Fruit fly (Drosophila melanogaster) whole organism, embryonic: Measurements from ENCODE around the gene CG8379.
A peak's percentile ranks its signal among the peaks of the same experiment; 100 is the strongest.

ENCODE experiments used
- Atf-2 ChIP-seq: fragments of 200-800 bp; sonication (Bioruptor generic); optimal IDR thresholded peaks from 2 replicates; lab custom pipeline; 2016; ENCODE audit warnings: missing biosample characterization, missing genetic modification characterization
- B-H2 ChIP-seq: fragments of 200-800 bp; sonication (Bioruptor generic); optimal IDR thresholded peaks from 2 replicates; lab custom pipeline; 2018; ENCODE audit warnings: missing biosample characterization, mild to moderate bottlenecking, missing genetic modification characterization
- Bteb2 ChIP-seq: fragments of 200-800 bp; sonication (Bioruptor generic); optimal IDR thresholded peaks from 2 replicates; lab custom pipeline; 2016; ENCODE audit warnings: missing biosample characterization, missing genetic modification characterization
- CG10274 ChIP-seq: fragments of 200-800 bp; sonication (Bioruptor generic); optimal IDR thresholded peaks from 3 replicates; lab custom pipeline; 2017; ENCODE audit warnings: missing biosample characterization, mild to moderate bottlenecking, missing genetic modification characterization
- CG10979 ChIP-seq: fragments of 200-800 bp; sonication (Bioruptor generic); optimal IDR thresholded peaks from 2 replicates; lab custom pipeline; 2018; ENCODE audit warnings: missing biosample characterization, mild to moderate bottlenecking, missing genetic modification characterization, moderate library complexity
- CG11696 ChIP-seq: fragments of 200-800 bp; sonication (Bioruptor generic); IDR thresholded peaks from 2 replicates; pipeline ENCODE4 v1.3.6; 2022; ENCODE audit warnings: missing biosample characterization, missing genetic modification characterization
- CG12769 ChIP-seq: fragments of 200-800 bp; sonication (Bioruptor generic); optimal IDR thresholded peaks from 2 replicates; lab custom pipeline; 2019; ENCODE audit warnings: missing biosample characterization, mild to moderate bottlenecking, missing genetic modification characterization, moderate library complexity
- CG1602 ChIP-seq: fragments of 200-800 bp; sonication (Bioruptor generic); optimal IDR thresholded peaks from 3 replicates; lab custom pipeline; 2016; ENCODE audit warnings: missing biosample characterization, missing genetic modification characterization
- CG18011 ChIP-seq: fragments of 200-800 bp; sonication (Bioruptor generic); optimal IDR thresholded peaks from 2 replicates; lab custom pipeline; 2017; ENCODE audit warnings: missing biosample characterization, missing genetic modification characterization, mild to moderate bottlenecking, moderate library complexity, missing genotype
- CG18599 ChIP-seq: fragments of 200-800 bp; sonication (Bioruptor generic); optimal IDR thresholded peaks from 3 replicates; lab custom pipeline; 2017; ENCODE audit warnings: missing biosample characterization, missing genetic modification characterization, mild to moderate bottlenecking, moderate library complexity, missing genetic modification reagents
- CG2712 ChIP-seq: fragments of 200-800 bp; optimal IDR thresholded peaks from 3 replicates; lab custom pipeline; 2019; ENCODE audit warnings: missing biosample characterization, mild to moderate bottlenecking, missing genetic modification characterization, moderate library complexity
- CG3995 ChIP-seq: fragments of 200-800 bp; sonication (Bioruptor generic); optimal IDR thresholded peaks from 3 replicates; lab custom pipeline; 2016; ENCODE audit warnings: missing biosample characterization, missing genetic modification characterization
- CG5245 ChIP-seq: fragments of 200-800 bp; sonication (Bioruptor generic); optimal IDR thresholded peaks from 3 replicates; lab custom pipeline; 2016; ENCODE audit warnings: missing biosample characterization, missing genetic modification characterization
- CG5953 ChIP-seq: fragments of 200-800 bp; sonication (Bioruptor generic); IDR thresholded peaks from 2 replicates; pipeline ENCODE4 v1.3.6; 2022; ENCODE audit warnings: missing biosample characterization, missing genetic modification characterization
- CG8089 ChIP-seq: fragments of 200-800 bp; sonication (Bioruptor generic); optimal IDR thresholded peaks from 3 replicates; lab custom pipeline; 2016; ENCODE audit warnings: missing biosample characterization, missing genetic modification characterization
- CG8924 ChIP-seq: fragments of 200-800 bp; optimal IDR thresholded peaks from 3 replicates; lab custom pipeline; 2019; ENCODE audit warnings: missing biosample characterization, mild to moderate bottlenecking, missing genetic modification characterization, moderate library complexity
- CG9215 ChIP-seq: fragments of 200-800 bp; sonication (Bioruptor generic); IDR thresholded peaks from 2 replicates; pipeline ENCODE4 v1.3.6; 2022; ENCODE audit warnings: missing biosample characterization, missing genetic modification characterization
- CG9437 ChIP-seq: fragments of 200-800 bp; sonication (Bioruptor generic); optimal IDR thresholded peaks from 2 replicates; lab custom pipeline; 2018; ENCODE audit warnings: missing biosample characterization, mild to moderate bottlenecking, missing genetic modification characterization
- CHES-1-like ChIP-seq: fragments of 200-800 bp; sonication (Bioruptor generic); optimal IDR thresholded peaks from 2 replicates; lab custom pipeline; 2016; ENCODE audit warnings: missing biosample characterization, missing genetic modification characterization
- Deaf1 ChIP-seq: fragments of 200-800 bp; optimal IDR thresholded peaks from 3 replicates; lab custom pipeline; 2019; ENCODE audit warnings: missing biosample characterization, mild to moderate bottlenecking, missing genetic modification characterization, moderate library complexity
- ERR ChIP-seq: fragments of 200-800 bp; sonication (Bioruptor generic); optimal IDR thresholded peaks from 2 replicates; lab custom pipeline; 2016; ENCODE audit warnings: missing biosample characterization, missing genetic modification characterization
- Elba2 ChIP-seq: fragments of 200-800 bp; sonication (Bioruptor generic); optimal IDR thresholded peaks from 3 replicates; lab custom pipeline; 2016; ENCODE audit warnings: missing biosample characterization, missing genetic modification characterization
- HmgD ChIP-seq: fragments of 200-800 bp; sonication (Bioruptor generic); optimal IDR thresholded peaks from 3 replicates; lab custom pipeline; 2016; ENCODE audit warnings: missing biosample characterization, missing genetic modification characterization
- Hr39 ChIP-seq: fragments of >200 bp; optimal IDR thresholded peaks from 2 replicates; lab custom pipeline; 2017
- MESR4 ChIP-seq: fragments of 200-800 bp; sonication (Bioruptor generic); optimal IDR thresholded peaks from 2 replicates; lab custom pipeline; 2018; ENCODE audit warnings: missing biosample characterization, mild to moderate bottlenecking, missing genetic modification characterization, moderate library complexity
- Oli ChIP-seq: fragments of 200-800 bp; sonication (Bioruptor generic); optimal IDR thresholded peaks from 2 replicates; lab custom pipeline; 2018; ENCODE audit warnings: missing biosample characterization, mild to moderate bottlenecking, missing genetic modification characterization, moderate library complexity
- Scr ChIP-seq: fragments of 200-800 bp; sonication (Bioruptor generic); IDR thresholded peaks from 2 replicates; pipeline ENCODE4 v1.3.6; 2022; ENCODE audit warnings: missing biosample characterization, missing genetic modification characterization; ENCODE audit not compliant: partially characterized antibody
- Sox102F ChIP-seq: fragments of 200-800 bp; sonication (Bioruptor generic); optimal IDR thresholded peaks from 2 replicates; lab custom pipeline; 2018; ENCODE audit warnings: missing biosample characterization, mild to moderate bottlenecking, missing genetic modification characterization, moderate library complexity
- Ssrp ChIP-seq: fragments of 200-800 bp; sonication (Bioruptor generic); optimal IDR thresholded peaks from 2 replicates; lab custom pipeline; 2018; ENCODE audit warnings: missing biosample characterization, mild to moderate bottlenecking, missing genetic modification characterization, moderate library complexity
- ap ChIP-seq: fragments of 200-800 bp; sonication (Bioruptor generic); IDR thresholded peaks from 2 replicates; pipeline ENCODE4 v1.3.6; 2022; ENCODE audit warnings: missing biosample characterization, missing genetic modification characterization
- bowl ChIP-seq: fragments of 200-800 bp; sonication (Bioruptor generic); IDR thresholded peaks from 2 replicates; pipeline ENCODE4 v1.3.6; 2022; ENCODE audit warnings: missing biosample characterization, missing genetic modification characterization
- btn ChIP-seq: fragments of 200-800 bp; sonication (Bioruptor generic); optimal IDR thresholded peaks from 2 replicates; lab custom pipeline; 2016; ENCODE audit warnings: missing biosample characterization, missing genetic modification characterization
- da ChIP-seq: fragments of 200-800 bp; sonication (Bioruptor generic); optimal IDR thresholded peaks from 2 replicates; lab custom pipeline; 2016; ENCODE audit warnings: missing biosample characterization, missing genetic modification characterization
- dm ChIP-seq: fragments of 200-800 bp; sonication (Bioruptor generic); optimal IDR thresholded peaks from 3 replicates; lab custom pipeline; 2016; ENCODE audit warnings: missing biosample characterization, missing genetic modification characterization
- en ChIP-seq: fragments of 200-800 bp; sonication (Bioruptor generic); optimal IDR thresholded peaks from 2 replicates; lab custom pipeline; 2016; ENCODE audit warnings: missing biosample characterization, missing genetic modification characterization
- esg ChIP-seq: fragments of 200-800 bp; sonication (Bioruptor generic); conservative IDR thresholded peaks from 2 replicates; pipeline ENCODE4 v1.3.6; 2022; ENCODE audit warnings: missing biosample characterization, missing genetic modification characterization
- gce ChIP-seq: fragments of 200-800 bp; sonication (Bioruptor generic); IDR thresholded peaks from 3 replicates; pipeline ENCODE4 v1.3.6; 2022; ENCODE audit warnings: missing biosample characterization, missing genetic modification characterization
- grn ChIP-seq: fragments of 200-800 bp; sonication (Bioruptor generic); optimal IDR thresholded peaks from 3 replicates; lab custom pipeline; 2017; ENCODE audit warnings: missing biosample characterization, missing genetic modification characterization
- inv ChIP-seq: fragments of 200-800 bp; sonication (Bioruptor generic); IDR thresholded peaks from 2 replicates; pipeline ENCODE4 v1.3.6; 2022; ENCODE audit warnings: missing biosample characterization, missing genetic modification characterization; ENCODE audit not compliant: partially characterized antibody
- lbe ChIP-seq: fragments of 200-800 bp; sonication (Bioruptor generic); optimal IDR thresholded peaks from 2 replicates; lab custom pipeline; 2016; ENCODE audit warnings: missing biosample characterization, mild to moderate bottlenecking, missing genetic modification characterization
- luna ChIP-seq: fragments of 200-800 bp; sonication (Bioruptor generic); optimal IDR thresholded peaks from 2 replicates; lab custom pipeline; 2016; ENCODE audit warnings: missing biosample characterization, missing genetic modification characterization
- nmo ChIP-seq: fragments of 200-800 bp; sonication (Bioruptor generic); optimal IDR thresholded peaks from 2 replicates; lab custom pipeline; 2018; ENCODE audit warnings: missing biosample characterization, mild to moderate bottlenecking, missing genetic modification characterization, moderate library complexity
- rib ChIP-seq: fragments of 200-800 bp; sonication (Bioruptor generic); IDR thresholded peaks from 2 replicates; pipeline ENCODE4 v1.3.6; 2022; ENCODE audit warnings: missing biosample characterization, missing genetic modification characterization
- run ChIP-seq: fragments of 200-800 bp; sonication (Bioruptor generic); optimal IDR thresholded peaks from 3 replicates; lab custom pipeline; 2018; ENCODE audit warnings: missing biosample characterization, mild to moderate bottlenecking, missing genetic modification characterization
- sisA ChIP-seq: fragments of 200-800 bp; sonication (Bioruptor generic); IDR thresholded peaks from 2 replicates; pipeline ENCODE4 v1.3.6; 2022; ENCODE audit warnings: missing biosample characterization, missing genetic modification characterization
- stwl ChIP-seq: fragments of 200-800 bp; sonication (Bioruptor generic); optimal IDR thresholded peaks from 3 replicates; lab custom pipeline; 2018; ENCODE audit warnings: missing biosample characterization, mild to moderate bottlenecking, missing genetic modification characterization, moderate library complexity
- tgo ChIP-seq: fragments of 200-800 bp; sonication (Bioruptor generic); IDR thresholded peaks from 3 replicates; pipeline ENCODE4 v1.3.6; 2022; ENCODE audit warnings: missing biosample characterization, missing genetic modification characterization
- tna ChIP-seq: fragments of 200-800 bp; sonication (Bioruptor generic); IDR thresholded peaks from 2 replicates; pipeline ENCODE4 v1.3.6; 2022; ENCODE audit warnings: missing biosample characterization, missing genetic modification characterization; ENCODE audit not compliant: partially characterized antibody
- ttk ChIP-seq: fragments of 200-800 bp; sonication (Bioruptor generic); IDR thresholded peaks from 2 replicates; pipeline ENCODE4 v2.1.2; 2022; ENCODE audit warnings: missing biosample characterization, missing genetic modification characterization
- twi ChIP-seq: fragments of 200-800 bp; optimal IDR thresholded peaks from 2 replicates; lab custom pipeline; 2019; ENCODE audit warnings: missing biosample characterization, mild to moderate bottlenecking, missing genetic modification characterization, moderate library complexity
- wor ChIP-seq: fragments of 200-800 bp; sonication (Bioruptor generic); IDR thresholded peaks from 2 replicates; pipeline ENCODE4 v1.3.6; 2022; ENCODE audit warnings: missing biosample characterization, missing genetic modification characterization

The CG8379 gene

dm6 chr3R:8812342-8812966 is 11.8 kb upstream of the CG8379 start (continued):
- TF ChIP-seq MESR4 (no peak), ttk (GFP tag; lab: Robert Waterston, UW) (peak; percentile 46; the same call in 1 of the 2 replicates), Ssrp (peak; percentile 19), Oli (tag; lab: Kevin White, UChicago) (peak; percentile 16), CG18599 (peak; percentile 38), da (GFP tag; lab: Kevin White, UChicago) (no peak), CG8089 (GFP tag; lab: Kevin White, UChicago) (peak; percentile 36), wor (GFP tag; lab: Robert Waterston, UW) (0 out of 2 replicates have a peak, but pooled peaks have one; percentile 14), Scr (GFP tag; lab: Robert Waterston, UW) (no peak), tgo (GFP tag; lab: Robert Waterston, UW) (peak; percentile 59), ap (GFP tag; lab: Robert Waterston, UW) (no peak), stwl (no peak), Atf-2 (GFP tag; lab: Kevin White, UChicago) (peak; percentile 42), esg (GFP tag; lab: Robert Waterston, UW) (peak; percentile 32; the same call in 1 of the 2 replicates), lbe (GFP tag; lab: Kevin White, UChicago) (peak; percentile 4), Bteb2 (GFP tag; lab: Kevin White, UChicago) (no peak), grn (GFP tag; lab: Kevin White, UChicago) (peak; percentile 50), inv (GFP tag; lab: Robert Waterston, UW) (no peak), Sox102F (GFP tag; lab: Kevin White, UChicago) (peak; percentile 67), luna (GFP tag; lab: Kevin White, UChicago) (no peak), CG11696 (GFP tag; lab: Robert Waterston, UW) (0 out of 2 replicates have a peak, but pooled peaks have one; percentile 12), en (no peak), CG9437 (GFP tag; lab: Kevin White, UChicago) (no peak), Elba2 (GFP tag; lab: Kevin White, UChicago) (no peak), ERR (GFP tag; lab: Kevin White, UChicago) (no peak), dm (GFP tag; lab: Kevin White, UChicago) (no peak), CG18011 (GFP tag; lab: Kevin White, UChicago) (peak; percentile 16), HmgD (GFP tag; lab: Kevin White, UChicago) (peak; percentile 31), CHES-1-like (GFP tag; lab: Kevin White, UChicago) (no peak), Deaf1 (tag; lab: Kevin White, UChicago) (peak; percentile 40), CG5245 (GFP tag; lab: Kevin White, UChicago) (no peak), rib (GFP tag; lab: Robert Waterston, UW) (no peak), tna (no peak), B-H2 (GFP tag; lab: Kevin White, UChicago) (no peak), CG8924 (tag; lab: Kevin White, UChicago) (peak; percentile 31), run (no peak), CG1602 (no peak), bowl (GFP tag; lab: Robert Waterston, UW) (no peak), sisA (GFP tag; lab: Robert Waterston, UW) (peak; percentile 61), CG5953 (GFP tag; lab: Robert Waterston, UW) (no peak), Hr39 (lab: Kevin White, UChicago) (no peak), twi (tag; lab: Kevin White, UChicago) (no peak), CG10274 (GFP tag; lab: Kevin White, UChicago) (no peak), gce (GFP tag; lab: Robert Waterston, UW) (0 out of 3 replicates have a peak, but pooled peaks have one; percentile 10), btn (no peak), CG12769 (tag; lab: Kevin White, UChicago) (peak; percentile 46), CG2712 (tag; lab: Kevin White, UChicago) (peak; percentile 44), CG3995 (GFP tag; lab: Kevin White, UChicago) (no peak), CG10979 (tag; lab: Kevin White, UChicago) (peak; percentile 63), CG9215 (GFP tag; lab: Robert Waterston, UW) (peak; percentile 58; the same call in 1 of the 2 replicates), nmo (GFP tag; lab: Kevin White, UChicago) (peak; percentile 53)
